Worm (Caenorhabditis elegans) whole organism, L2 larva: Measurements from ENCODE around the gene smg-9.

Source experiments
- Y55F3AM.14 ChIP-seq: fragments of 200-800 bp; sonication (Bioruptor generic); optimal IDR thresholded peaks from 2 replicates; lab custom pipeline; 2018; ENCODE audit warnings: mild to moderate bottlenecking, missing genetic modification characterization, missing compliant biosample characterization
- nhr-11 ChIP-seq: fragments of 150-350 bp; optimal IDR thresholded peaks from 2 replicates; lab custom pipeline; 2014; ENCODE audit warnings: missing biosample characterization, missing genetic modification characterization
- unc-62 ChIP-seq: fragments of 150-350 bp; optimal IDR thresholded peaks from 2 replicates; lab custom pipeline; 2014; ENCODE audit warnings: missing biosample characterization, missing genetic modification reagents, missing genetic modification characterization

- TF ChIP-seq nhr-11 (tag; lab: Kevin White, UChicago) = no peak
- no peak for TF ChIP-seq Y55F3AM.14
- TF ChIP-seq unc-62 = no peak
Observed at ce11 chrII:14704204-14704603, 48.4 kb downstream of the smg-9 start.
